Worm (Caenorhabditis elegans): ENCODE data around the gene K09C6.2.

DNA sequence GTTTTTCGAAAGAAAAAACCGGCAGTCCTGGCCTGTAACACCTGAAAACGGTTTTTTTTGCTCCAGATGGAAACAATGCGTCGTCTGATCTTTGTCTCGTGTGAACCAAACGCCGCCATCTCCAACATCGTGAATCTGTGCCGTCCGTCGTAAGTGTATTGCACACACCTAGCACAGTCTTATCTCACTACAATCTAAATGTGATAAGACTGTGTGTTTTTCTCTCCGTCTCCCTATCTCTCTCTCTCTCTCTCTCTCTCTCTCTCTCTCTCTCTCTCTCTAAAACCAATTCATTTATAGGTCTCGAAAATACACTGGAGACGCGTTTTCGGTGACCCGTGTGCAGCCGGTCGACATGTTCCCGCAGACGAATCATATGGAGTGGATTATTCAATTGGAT lies 53.9 kb downstream of the K09C6.2 start:
- no peak for TF ChIP-seq flt-1 (GFP tag; IDR thresholded peaks at IDR 0.05)
- no peak for TF ChIP-seq F13C5.2 (tag; optimal IDR thresholded peaks at IDR 0.05)
- no peak for TF ChIP-seq ama-1 (optimal IDR thresholded peaks at IDR 0.05)
- TF ChIP-seq aly-1 (tag; optimal IDR thresholded peaks at IDR 0.05): no peak
- TF ChIP-seq B0310.2 (tag; optimal IDR thresholded peaks at IDR 0.05): no peak
- TF ChIP-seq tra-4 (tag; optimal IDR thresholded peaks at IDR 0.05): no peak
- no peak for TF ChIP-seq sea-1 (GFP tag; conservative IDR thresholded peaks at IDR 0.05)
- TF ChIP-seq ceh-13 (GFP tag; optimal IDR thresholded peaks at IDR 0.05): no peak
- TF ChIP-seq scrt-1 (GFP tag; IDR thresholded peaks at IDR 0.05): no peak
- no peak for TF ChIP-seq hmbx-1 (tag; optimal IDR thresholded peaks at IDR 0.05)
- TF ChIP-seq pes-1 (GFP tag; IDR thresholded peaks at IDR 0.05): no peak
